Worm (Caenorhabditis elegans): Measurements from ENCODE around the gene C53D6.4.

C53D6.4 gene

ce11 chrIV:8973249-8973958 is 47.3 kb downstream of the C53D6.4 start, which contains the start of gene C53B4.3:
Gene C53B4.3, minus strand, starts transcription at chrIV:8973712.
- TF ChIP-seq egl-13 (tag; optimal IDR thresholded peaks at IDR 0.05): peak; percentile 94
- peak; percentile 76 for TF ChIP-seq fkh-8 (tag; optimal IDR thresholded peaks at IDR 0.05)
- peak; percentile 79 for TF ChIP-seq unc-86 (tag; optimal IDR thresholded peaks at IDR 0.05)
- TF ChIP-seq lin-14 (GFP tag; optimal IDR thresholded peaks at IDR 0.05): peak; percentile 86
- peak; percentile 93 for TF ChIP-seq tbx-2 (tag; optimal IDR thresholded peaks at IDR 0.05)
- no peak for TF ChIP-seq nhr-77 (tag; optimal IDR thresholded peaks at IDR 0.05)
- peak; percentile 88 for TF ChIP-seq pax-3 (tag; optimal IDR thresholded peaks at IDR 0.05)
- TF ChIP-seq rnt-1 (tag; optimal IDR thresholded peaks at IDR 0.05): peak; percentile 99
- TF ChIP-seq nhr-84 (tag; optimal IDR thresholded peaks at IDR 0.05): no peak
- TF ChIP-seq isw-1 (GFP tag; IDR thresholded peaks at IDR 0.05): peak; percentile 68
- TF ChIP-seq nhr-90 (tag; optimal IDR thresholded peaks at IDR 0.05; ENCODE audit: poor library complexity): peak; percentile 95
- TF ChIP-seq ztf-4 (tag; optimal IDR thresholded peaks at IDR 0.05): peak; percentile 41
- peak; percentile 49 for TF ChIP-seq mep-1 (tag; optimal IDR thresholded peaks at IDR 0.05)
- TF ChIP-seq sptf-1 (tag; optimal IDR thresholded peaks at IDR 0.05): no peak
- TF ChIP-seq nhr-71 (tag; optimal IDR thresholded peaks at IDR 0.05): peak; percentile 93
- TF ChIP-seq aha-1 (tag; optimal IDR thresholded peaks at IDR 0.05): no peak
- TF ChIP-seq mab-9 (GFP tag; IDR thresholded peaks at IDR 0.05): peak; percentile 82
- peak; percentile 63 for TF ChIP-seq lin-39 (tag; optimal IDR thresholded peaks at IDR 0.05)
- TF ChIP-seq dpl-1 (GFP tag; optimal IDR thresholded peaks at IDR 0.05): peak; percentile 42 to 67 (median 63)
- peak in 1 of 6 experiments; percentile 23 for TF ChIP-seq elt-3 (tag; optimal IDR thresholded peaks at IDR 0.05)
- no peak for TF ChIP-seq pag-3 (tag; optimal IDR thresholded peaks at IDR 0.05; ENCODE audit: borderline replicate concordance, insufficient read depth)
- peak; percentile 98 for TF ChIP-seq ceh-90 (tag; optimal IDR thresholded peaks at IDR 0.05)
- TF ChIP-seq irx-1 (tag; optimal IDR thresholded peaks at IDR 0.05): peak; percentile 97
- peak in 1 of 2 experiments; percentile 96 for TF ChIP-seq ztf-11 (tag; optimal IDR thresholded peaks at IDR 0.05)
- peak; percentile 66; the same call in 1 of the 2 replicates for TF ChIP-seq ceh-88 (GFP tag; IDR thresholded peaks at IDR 0.05)
- TF ChIP-seq ama-1 (optimal IDR thresholded peaks at IDR 0.05): no peak
- TF ChIP-seq nhr-76 (tag; optimal IDR thresholded peaks at IDR 0.05): no peak
- peak; percentile 66 to 79 for TF ChIP-seq lsy-2 (tag; optimal IDR thresholded peaks at IDR 0.05)
- TF ChIP-seq blmp-1 (tag; optimal IDR thresholded peaks at IDR 0.05): peak; percentile 56
- no peak for TF ChIP-seq unc-130 (tag; optimal IDR thresholded peaks at IDR 0.05)
- peak; percentile 68 for TF ChIP-seq vab-15 (tag; optimal IDR thresholded peaks at IDR 0.05)
- TF ChIP-seq unc-30 (tag; optimal IDR thresholded peaks at IDR 0.05): no peak
- 0 out of 2 replicates have a peak, but pooled peaks have one; percentile 24 for TF ChIP-seq grh-1 (GFP tag; IDR thresholded peaks at IDR 0.05)
- peak; percentile 76 for TF ChIP-seq ceh-8 (GFP tag; optimal IDR thresholded peaks at IDR 0.05)
- TF ChIP-seq aly-2 (tag; optimal IDR thresholded peaks at IDR 0.05): no peak
- peak; percentile 64 for TF ChIP-seq snpc-4 (tag; optimal IDR thresholded peaks at IDR 0.05)
- peak; percentile 75 for TF ChIP-seq unc-98 (GFP tag; IDR thresholded peaks at IDR 0.05)
- no peak for TF ChIP-seq nhr-237 (tag; optimal IDR thresholded peaks at IDR 0.05)
- TF ChIP-seq lin-35 (GFP tag; optimal IDR thresholded peaks at IDR 0.05): peak; percentile 52 to 60
- TF ChIP-seq efl-3 (GFP tag; optimal IDR thresholded peaks at IDR 0.05): peak; percentile 12
- peak; percentile 53 for TF ChIP-seq zip-4 (GFP tag; optimal IDR thresholded peaks at IDR 0.05)
- TF ChIP-seq fkh-4 (tag; optimal IDR thresholded peaks at IDR 0.05; ENCODE audit: borderline replicate concordance): peak; percentile 97
- peak; percentile 96 for TF ChIP-seq lir-3 (tag; optimal IDR thresholded peaks at IDR 0.05; ENCODE audit: poor library complexity)
- peak; percentile 90 for TF ChIP-seq xbp-1 (tag; optimal IDR thresholded peaks at IDR 0.05)
- TF ChIP-seq nhr-85 (tag): peak; percentile 96
- TF ChIP-seq snu-23 (GFP tag; optimal IDR thresholded peaks at IDR 0.05): peak; percentile 91
- peak; percentile 92 for TF ChIP-seq nhr-47 (tag; optimal IDR thresholded peaks at IDR 0.05)
- TF ChIP-seq ceh-82 (tag; optimal IDR thresholded peaks at IDR 0.05): peak; percentile 54 to 70 (median 58)
- TF ChIP-seq hlh-4 (tag; optimal IDR thresholded peaks at IDR 0.05): peak; percentile 80
- peak; percentile 96 for TF ChIP-seq dsc-1 (tag; optimal IDR thresholded peaks at IDR 0.05)
- TF ChIP-seq C04F5.9 (tag; optimal IDR thresholded peaks at IDR 0.05): peak; percentile 87
